Worm (Caenorhabditis elegans): ENCODE measurements around the gene F17A2.13.
A peak's percentile ranks its signal among the peaks of the same experiment; 100 is the strongest.

The F17A2.13 gene

DNA sequence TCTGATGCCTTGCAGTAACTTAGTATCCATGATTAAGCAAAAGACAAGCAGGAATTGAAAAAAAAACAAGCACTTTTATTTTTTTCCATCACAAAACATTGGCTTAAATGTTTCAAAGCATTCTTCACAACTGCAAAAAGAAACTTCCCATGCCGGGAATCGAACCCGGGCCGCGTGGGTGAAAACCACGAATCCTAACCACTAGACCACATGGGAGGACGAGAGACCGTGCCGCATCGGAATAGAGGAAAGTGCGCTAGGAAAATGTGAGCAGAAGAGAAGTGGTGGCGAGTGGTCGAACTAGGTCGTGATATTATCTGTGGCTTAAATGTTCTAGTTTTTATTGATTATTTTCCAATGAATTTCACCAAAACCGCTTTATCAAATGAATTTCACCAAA, 46.0 kb downstream of the F17A2.13 start:
- TF ChIP-seq snpc-1.1 (tag; optimal IDR thresholded peaks at IDR 0.05; ENCODE audit: insufficient read depth) (peak; percentile 5), athp-1 (tag; optimal IDR thresholded peaks at IDR 0.05) (no peak), attf-5 (GFP tag; optimal IDR thresholded peaks at IDR 0.05) (peak; percentile 28), lsl-1 (GFP tag; optimal IDR thresholded peaks at IDR 0.05) (no peak), D2030.7 (GFP tag; IDR thresholded peaks at IDR 0.05) (peak; percentile 83), hsf-1 (GFP tag; IDR thresholded peaks at IDR 0.05) (no peak), egrh-3 (GFP tag; IDR thresholded peaks at IDR 0.05) (peak; percentile 42), die-1 (tag; optimal IDR thresholded peaks at IDR 0.05) (peak; percentile 80), Y56A3A.18 (GFP tag; IDR thresholded peaks at IDR 0.05) (0 out of 2 replicates have a peak, but pooled peaks have one; percentile 71), aptf-3 (GFP tag; IDR thresholded peaks at IDR 0.05) (no peak), aptf-2 (GFP tag; conservative IDR thresholded peaks at IDR 0.05) (no peak), sdz-38 (tag; optimal IDR thresholded peaks at IDR 0.05) (no peak), bed-1 (GFP tag; IDR thresholded peaks at IDR 0.05) (no peak), sea-2 (GFP tag; IDR thresholded peaks at IDR 0.05) (no peak), madf-10 (tag; optimal IDR thresholded peaks at IDR 0.05) (peak; percentile 67), hlh-12 (tag; optimal IDR thresholded peaks at IDR 0.05) (no peak), nfyb-1 (GFP tag; IDR thresholded peaks at IDR 0.05) (peak; percentile 69), B0261.1 (tag; optimal IDR thresholded peaks at IDR 0.05) (peak; percentile 94), nhr-179 (tag; optimal IDR thresholded peaks at IDR 0.05) (no peak), F52B5.7 (tag; optimal IDR thresholded peaks at IDR 0.05) (no peak), ztf-22 (GFP tag; optimal IDR thresholded peaks at IDR 0.05) (no peak), zfh-2 (GFP tag; conservative IDR thresholded peaks at IDR 0.05) (0 out of 2 replicates have a peak, but pooled peaks have one; percentile 31), ccch-3 (GFP tag; optimal IDR thresholded peaks at IDR 0.05) (no peak), ztf-18 (tag; optimal IDR thresholded peaks at IDR 0.05) (peak; percentile 52), mcd-1 (GFP tag; IDR thresholded peaks at IDR 0.05) (peak; percentile 54), Y53G8AR.9 (GFP tag; conservative IDR thresholded peaks at IDR 0.05) (no peak), ekl-4 (GFP tag; IDR thresholded peaks at IDR 0.05) (peak; percentile 41; the same call in 1 of the 2 replicates), zim-3 (tag; optimal IDR thresholded peaks at IDR 0.05) (no peak), nhr-90 (tag; optimal IDR thresholded peaks at IDR 0.05) (peak; percentile 54), F57C9.4 (tag; optimal IDR thresholded peaks at IDR 0.05) (no peak), K11D2.4 (GFP tag; IDR thresholded peaks at IDR 0.05) (0 out of 2 replicates have a peak, but pooled peaks have one; percentile 20), lag-1 (GFP tag; IDR thresholded peaks at IDR 0.05) (no peak), tbp1 (GFP tag; optimal IDR thresholded peaks at IDR 0.05) (peak; percentile 95), ets-4 (GFP tag; optimal IDR thresholded peaks at IDR 0.05) (no peak), gei-17 (GFP tag; optimal IDR thresholded peaks at IDR 0.05) (peak; percentile 59), rec-8 (tag; optimal IDR thresholded peaks at IDR 0.05) (peak; percentile 17 to 56), Y53F4B.3 (GFP tag; IDR thresholded peaks at IDR 0.05) (peak; percentile 46; the same call in 1 of the 2 replicates), Y95B8A.8 (GFP tag; IDR thresholded peaks at IDR 0.05) (0 out of 2 replicates have a peak, but pooled peaks have one; percentile 55), xnd-1 (tag; optimal IDR thresholded peaks at IDR 0.05) (no peak), ceh-27 (GFP tag; optimal IDR thresholded peaks at IDR 0.05) (peak; percentile 75), ztf-28 (GFP tag; IDR thresholded peaks at IDR 0.05) (no peak), Y79H2A.3 (GFP tag; conservative IDR thresholded peaks at IDR 0.05) (no peak), dpff-1 (tag; optimal IDR thresholded peaks at IDR 0.05) (no peak), mxl-1 (tag; optimal IDR thresholded peaks at IDR 0.05) (no peak), somi-1 (GFP tag; optimal IDR thresholded peaks at IDR 0.05) (peak; percentile 31), B0035.1 (tag; optimal IDR thresholded peaks at IDR 0.05) (peak; percentile 25), hrde-1 (tag; optimal IDR thresholded peaks at IDR 0.05; ENCODE audit: borderline replicate concordance) (no peak), B0336.3 (GFP tag; IDR thresholded peaks at IDR 0.05) (no peak; the same call in 1 of the 2 replicates), tlf-1 (GFP tag; optimal IDR thresholded peaks at IDR 0.05) (no peak)
